Fruit fly (Drosophila melanogaster) whole organism, embryonic: ENCODE results near the gene TrpRS.
A peak's percentile ranks its signal among the peaks of the same experiment; 100 is the strongest.

Experiments used
- Ada2b ChIP-seq: fragments of 200-800 bp; sonication (Bioruptor generic); IDR thresholded peaks from 2 replicates; pipeline ENCODE4 v1.3.6; 2022; ENCODE audit warnings: missing biosample characterization, missing genetic modification characterization
- Aef1 ChIP-seq: fragments of 200-800 bp; sonication (Bioruptor generic); IDR thresholded peaks from 3 replicates; pipeline ENCODE4 v1.3.6; 2022; ENCODE audit warnings: missing biosample characterization, missing genetic modification characterization
- B-H1 ChIP-seq: fragments of 200-800 bp; sonication (Bioruptor generic); IDR thresholded peaks from 3 replicates; pipeline ENCODE4 v1.3.6; 2022; ENCODE audit warnings: missing biosample characterization, missing genetic modification characterization
- CG10274 ChIP-seq: fragments of 200-800 bp; sonication (Bioruptor generic); optimal IDR thresholded peaks from 3 replicates; lab custom pipeline; 2017; ENCODE audit warnings: missing biosample characterization, mild to moderate bottlenecking, missing genetic modification characterization
- CG10321 ChIP-seq: fragments of 200-800 bp; sonication (Bioruptor generic); IDR thresholded peaks from 2 replicates; pipeline ENCODE4 v1.3.6; 2022; ENCODE audit warnings: missing biosample characterization, missing genetic modification characterization
- CG12155 ChIP-seq: fragments of 200-800 bp; sonication (Bioruptor generic); optimal IDR thresholded peaks from 3 replicates; lab custom pipeline; 2016; ENCODE audit warnings: missing biosample characterization, missing genetic modification characterization
- CG14441 ChIP-seq: fragments of 200-800 bp; sonication (Bioruptor generic); IDR thresholded peaks from 2 replicates; pipeline ENCODE4 v1.3.6; 2022; ENCODE audit warnings: missing biosample characterization, missing genetic modification characterization
- CG1529 ChIP-seq: fragments of 200-800 bp; sonication (Bioruptor generic); optimal IDR thresholded peaks from 3 replicates; lab custom pipeline; 2018; ENCODE audit warnings: missing biosample characterization, missing genetic modification characterization
- CG15479 ChIP-seq: fragments of 200-800 bp; sonication (Bioruptor generic); optimal IDR thresholded peaks from 3 replicates; lab custom pipeline; 2019; ENCODE audit warnings: missing biosample characterization, mild to moderate bottlenecking, missing genetic modification characterization, moderate library complexity
- CG15696 ChIP-seq: fragments of 200-800 bp; sonication (Bioruptor generic); optimal IDR thresholded peaks from 2 replicates; lab custom pipeline; 2019; ENCODE audit warnings: missing biosample characterization, mild to moderate bottlenecking, missing genetic modification characterization, moderate library complexity
- CG16813 ChIP-seq: fragments of 200-800 bp; sonication (Bioruptor generic); IDR thresholded peaks from 3 replicates; pipeline ENCODE4 v1.3.6; 2022; ENCODE audit warnings: missing biosample characterization, missing genetic modification characterization; ENCODE audit not compliant: partially characterized antibody
- CG17829 ChIP-seq: fragments of 200-800 bp; optimal IDR thresholded peaks from 2 replicates; lab custom pipeline; 2019; ENCODE audit warnings: missing biosample characterization, mild to moderate bottlenecking, missing genetic modification characterization, moderate library complexity
- CG2199 ChIP-seq: fragments of 200-800 bp; sonication (Bioruptor generic); IDR thresholded peaks from 3 replicates; pipeline ENCODE4 v1.3.6; 2022; ENCODE audit warnings: missing biosample characterization, missing genetic modification characterization
- CG2889 ChIP-seq: fragments of 200-800 bp; sonication (Bioruptor generic); IDR thresholded peaks from 3 replicates; pipeline ENCODE4 v1.3.6; 2022; ENCODE audit warnings: missing biosample characterization, missing genetic modification characterization
- CG3838 ChIP-seq: fragments of 200-800 bp; sonication (Bioruptor generic); optimal IDR thresholded peaks from 3 replicates; lab custom pipeline; 2016; ENCODE audit warnings: missing biosample characterization, missing genetic modification characterization
- CG6791 ChIP-seq: fragments of 200-800 bp; sonication (Bioruptor generic); IDR thresholded peaks from 3 replicates; pipeline ENCODE4 v1.3.6; 2022; ENCODE audit warnings: missing biosample characterization, missing genetic modification characterization; ENCODE audit not compliant: partially characterized antibody
- CG7372 ChIP-seq: fragments of 200-800 bp; sonication (Bioruptor generic); IDR thresholded peaks from 2 replicates; pipeline ENCODE4 v1.3.6; 2022; ENCODE audit warnings: missing biosample characterization, missing genetic modification characterization
- CG8359 ChIP-seq: fragments of 200-800 bp; sonication (Bioruptor generic); optimal IDR thresholded peaks from 2 replicates; lab custom pipeline; 2017; ENCODE audit warnings: missing biosample characterization, mild to moderate bottlenecking, missing genetic modification characterization, borderline replicate concordance
- CG8765 ChIP-seq: fragments of 200-800 bp; sonication (Bioruptor generic); IDR thresholded peaks from 2 replicates; pipeline ENCODE4 v1.3.6; 2022; ENCODE audit warnings: missing biosample characterization, missing genetic modification characterization
- Camta ChIP-seq: fragments of 200-800 bp; sonication (Bioruptor generic); optimal IDR thresholded peaks from 2 replicates; lab custom pipeline; 2016; ENCODE audit warnings: missing biosample characterization, missing genetic modification characterization
- Dref ChIP-seq: fragments of 200-800 bp; sonication (Bioruptor generic); IDR thresholded peaks from 2 replicates; pipeline ENCODE4 v1.3.6; 2022; ENCODE audit warnings: missing biosample characterization, missing genetic modification characterization
- Gsc ChIP-seq: fragments of 200-800 bp; sonication (Bioruptor generic); IDR thresholded peaks from 2 replicates; pipeline ENCODE4 v1.3.6; 2022; ENCODE audit warnings: missing biosample characterization, missing genetic modification characterization
- HLH4C ChIP-seq: fragments of 200-800 bp; sonication (Bioruptor generic); IDR thresholded peaks from 3 replicates; pipeline ENCODE4 v1.3.6; 2022; ENCODE audit warnings: missing biosample characterization, missing genetic modification characterization; ENCODE audit not compliant: partially characterized antibody
- Hand ChIP-seq: fragments of 200-800 bp; sonication (Bioruptor generic); optimal IDR thresholded peaks from 2 replicates; lab custom pipeline; 2017; ENCODE audit warnings: mild to moderate bottlenecking, missing biosample characterization, missing genetic modification reagents, missing genetic modification characterization
- Jarid2 ChIP-seq: fragments of 200-800 bp; sonication (Bioruptor generic); optimal IDR thresholded peaks from 3 replicates; lab custom pipeline; 2017; ENCODE audit warnings: mild to moderate bottlenecking, missing biosample characterization, missing genetic modification reagents, missing genetic modification characterization
- MTF-1 ChIP-seq: fragments of 200-800 bp; sonication (Bioruptor generic); optimal IDR thresholded peaks from 2 replicates; lab custom pipeline; 2018; ENCODE audit warnings: missing biosample characterization, mild to moderate bottlenecking, missing genetic modification characterization, borderline replicate concordance
- Mes4 ChIP-seq: fragments of 200-800 bp; sonication (Bioruptor generic); optimal IDR thresholded peaks from 2 replicates; lab custom pipeline; 2016; ENCODE audit warnings: missing biosample characterization, missing genetic modification characterization
- Myb ChIP-seq: fragments of 200-800 bp; sonication (Bioruptor generic); optimal IDR thresholded peaks from 2 replicates; lab custom pipeline; 2016; ENCODE audit warnings: missing biosample characterization, missing genetic modification characterization
- Neu2 ChIP-seq: fragments of 200-800 bp; sonication (Bioruptor generic); optimal IDR thresholded peaks from 3 replicates; lab custom pipeline; 2016; ENCODE audit warnings: missing biosample characterization, missing genetic modification characterization, borderline replicate concordance
- Pdp1 ChIP-seq, 2 experiments: fragments of 200-800 bp; sonication (Bioruptor generic); optimal IDR thresholded peaks; 3 replicates each; lab custom pipeline; 2016; ENCODE audit warnings: missing biosample characterization in 2 of 2, missing genetic modification characterization in 2 of 2, mild to moderate bottlenecking in 1 of 2, moderate library complexity in 1 of 2
- ase ChIP-seq: fragments of 200-800 bp; sonication (Bioruptor generic); IDR thresholded peaks from 3 replicates; pipeline ENCODE4 v1.3.6; 2022; ENCODE audit warnings: missing biosample characterization, missing genetic modification characterization
- dan ChIP-seq: fragments of 200-800 bp; sonication (Bioruptor generic); IDR thresholded peaks from 2 replicates; pipeline ENCODE4 v1.3.6; 2022; ENCODE audit warnings: missing biosample characterization, missing genetic modification characterization
- dimm ChIP-seq: fragments of 200-800 bp; sonication (Bioruptor generic); IDR thresholded peaks from 2 replicates; pipeline ENCODE4 v1.3.6; 2022; ENCODE audit warnings: missing biosample characterization, missing genetic modification characterization
- disco-r ChIP-seq: fragments of 200-800 bp; sonication (Bioruptor generic); optimal IDR thresholded peaks from 2 replicates; lab custom pipeline; 2016; ENCODE audit warnings: missing biosample characterization, missing genetic modification characterization
- gfzf ChIP-seq: fragments of 200-800 bp; sonication (Bioruptor generic); optimal IDR thresholded peaks from 2 replicates; lab custom pipeline; 2016; ENCODE audit warnings: missing biosample characterization, mild to moderate bottlenecking, missing genetic modification characterization, moderate library complexity
- jing ChIP-seq: fragments of 200-800 bp; sonication (Bioruptor generic); optimal IDR thresholded peaks from 2 replicates; lab custom pipeline; 2018; ENCODE audit warnings: missing biosample characterization, mild to moderate bottlenecking, missing genetic modification characterization
- kay ChIP-seq: fragments of 200-800 bp; sonication (Bioruptor generic); optimal IDR thresholded peaks from 2 replicates; lab custom pipeline; 2016; ENCODE audit warnings: missing biosample characterization, missing genetic modification characterization
- kni ChIP-seq: fragments of 200-800 bp; sonication (Bioruptor generic); optimal IDR thresholded peaks from 3 replicates; lab custom pipeline; 2017; ENCODE audit warnings: mild to moderate bottlenecking, missing biosample characterization, missing genetic modification reagents, missing genetic modification characterization
- lbe ChIP-seq: fragments of 200-800 bp; sonication (Bioruptor generic); optimal IDR thresholded peaks from 2 replicates; lab custom pipeline; 2016; ENCODE audit warnings: missing biosample characterization, mild to moderate bottlenecking, missing genetic modification characterization
- nerfin-1 ChIP-seq: fragments of 200-800 bp; sonication (Bioruptor generic); optimal IDR thresholded peaks from 3 replicates; lab custom pipeline; 2019; ENCODE audit warnings: missing biosample characterization, mild to moderate bottlenecking, missing genetic modification characterization, moderate library complexity
- nom ChIP-seq: fragments of 200-800 bp; sonication (Bioruptor generic); optimal IDR thresholded peaks from 2 replicates; lab custom pipeline; 2017; ENCODE audit warnings: missing biosample characterization, missing genetic modification characterization, mild to moderate bottlenecking, moderate library complexity, missing genetic modification reagents
- p53 ChIP-seq: fragments of 200-800 bp; sonication (Bioruptor generic); optimal IDR thresholded peaks from 2 replicates; lab custom pipeline; 2016; ENCODE audit warnings: missing biosample characterization, missing genetic modification characterization
- prd ChIP-seq, 3 experiments: fragments of >200 bp in 2 of 3; fragments of 200-800 bp in 1 of 3; sonication (Bioruptor generic) in 1 of 3; optimal IDR thresholded peaks in 2 of 3; IDR thresholded peaks in 1 of 3; 2 replicates in 2 of 3; 3 replicates in 1 of 3; pipeline versions ENCODE4 v1.3.6 to Lab custom; 2017 to 2022; ENCODE audit warnings: missing biosample characterization in 1 of 3, missing genetic modification characterization in 1 of 3
- slp2 ChIP-seq: fragments of 200-800 bp; sonication (Bioruptor generic); optimal IDR thresholded peaks from 2 replicates; lab custom pipeline; 2016; ENCODE audit warnings: missing biosample characterization, missing genetic modification characterization
- sug ChIP-seq: fragments of 200-800 bp; optimal IDR thresholded peaks from 2 replicates; lab custom pipeline; 2019; ENCODE audit warnings: missing biosample characterization, mild to moderate bottlenecking, missing genetic modification characterization, moderate library complexity
- tap ChIP-seq: fragments of 200-800 bp; optimal IDR thresholded peaks from 3 replicates; lab custom pipeline; 2019; ENCODE audit warnings: missing biosample characterization, mild to moderate bottlenecking, missing genetic modification characterization, moderate library complexity
- tna ChIP-seq: fragments of 200-800 bp; sonication (Bioruptor generic); IDR thresholded peaks from 2 replicates; pipeline ENCODE4 v1.3.6; 2022; ENCODE audit warnings: missing biosample characterization, missing genetic modification characterization; ENCODE audit not compliant: partially characterized antibody
- tup ChIP-seq: fragments of 200-800 bp; sonication (Bioruptor generic); optimal IDR thresholded peaks from 2 replicates; lab custom pipeline; 2016; ENCODE audit warnings: missing biosample characterization, mild to moderate bottlenecking, missing genetic modification characterization, moderate library complexity
- wek ChIP-seq: fragments of 200-800 bp; sonication (Bioruptor generic); optimal IDR thresholded peaks from 3 replicates; lab custom pipeline; 2018; ENCODE audit warnings: missing biosample characterization, mild to moderate bottlenecking, missing genetic modification characterization, moderate library complexity
- zfh1 ChIP-seq: fragments of 200-800 bp; sonication (Bioruptor generic); IDR thresholded peaks from 3 replicates; pipeline ENCODE4 v1.3.6; 2022; ENCODE audit warnings: missing biosample characterization, missing genetic modification characterization

Gene TrpRS

dm6 chr3R:9239941-9240400 lies 26.7 kb downstream of the TrpRS start (continued):
- TF ChIP-seq CG16813 (GFP tag; lab: Robert Waterston, UW) (peak; percentile 79), Dref (GFP tag; lab: Robert Waterston, UW) (peak; percentile 82), tap (tag; lab: Kevin White, UChicago) (no peak), tna (peak; percentile 76), Mes4 (GFP tag; lab: Kevin White, UChicago) (no peak), CG1529 (GFP tag; lab: Kevin White, UChicago) (no peak), kay (GFP tag; lab: Kevin White, UChicago) (no peak), Jarid2 (GFP tag; lab: Kevin White, UChicago) (no peak), jing (no peak), disco-r (GFP tag; lab: Kevin White, UChicago) (no peak), CG15696 (tag; lab: Kevin White, UChicago) (no peak), Pdp1 (GFP tag; optimal IDR thresholded peaks at IDR 0.05; lab: Kevin White, UChicago) (peak in 1 of 2 experiments; percentile 52), p53 (GFP tag; lab: Kevin White, UChicago) (no peak), wek (GFP tag; lab: Kevin White, UChicago) (no peak), Camta (GFP tag; lab: Kevin White, UChicago) (no peak), zfh1 (GFP tag; lab: Robert Waterston, UW) (no peak), CG8765 (GFP tag; lab: Robert Waterston, UW) (no peak), dimm (no peak), CG17829 (peak; percentile 75), CG14441 (GFP tag; lab: Robert Waterston, UW) (no peak), gfzf (GFP tag; lab: Kevin White, UChicago) (peak; percentile 52), Aef1 (GFP tag; lab: Robert Waterston, UW) (no peak), sug (tag; lab: Kevin White, UChicago) (peak; percentile 31), kni (GFP tag; lab: Kevin White, UChicago) (no peak), Neu2 (GFP tag; lab: Kevin White, UChicago) (no peak), B-H1 (GFP tag; lab: Robert Waterston, UW) (no peak), CG2889 (GFP tag; lab: Robert Waterston, UW) (no peak), CG2199 (GFP tag; lab: Robert Waterston, UW) (no peak), tup (no peak), lbe (GFP tag; lab: Kevin White, UChicago) (peak; percentile 48), CG7372 (no peak), CG6791 (GFP tag; lab: Robert Waterston, UW) (peak; percentile 86), prd (optimal IDR thresholded peaks at IDR 0.05; lab: Kevin White, UChicago) (no peak), prd (GFP tag; IDR thresholded peaks at IDR 0.05; lab: Robert Waterston, UW) (no peak), nerfin-1 (tag; lab: Kevin White, UChicago) (peak; percentile 21), CG8359 (GFP tag; lab: Kevin White, UChicago) (no peak), ase (GFP tag; lab: Robert Waterston, UW) (no peak), CG3838 (GFP tag; lab: Kevin White, UChicago) (no peak), dan (GFP tag; lab: Robert Waterston, UW) (no peak), Gsc (no peak), slp2 (GFP tag; lab: Kevin White, UChicago) (no peak), Hand (GFP tag; lab: Kevin White, UChicago) (no peak), MTF-1 (no peak), nom (peak; percentile 59), CG15479 (GFP tag; lab: Kevin White, UChicago) (no peak), HLH4C (GFP tag; lab: Robert Waterston, UW) (peak; percentile 88), Ada2b (GFP tag; lab: Robert Waterston, UW) (no peak), CG12155 (GFP tag; lab: Kevin White, UChicago) (no peak), CG10274 (GFP tag; lab: Kevin White, UChicago) (no peak), Myb (GFP tag; lab: Kevin White, UChicago) (peak; percentile 94), CG10321 (GFP tag; lab: Robert Waterston, UW) (no peak)
